Fruit fly (Drosophila melanogaster) whole organism, adult: ENCODE results near the gene Toll-4.

Experiments used
- CG12768 ChIP-seq: fragments of 200-800 bp; sonication (Bioruptor generic); optimal IDR thresholded peaks from 2 replicates; lab custom pipeline; 2017; ENCODE audit warnings: missing biosample characterization, missing genetic modification characterization, mild to moderate bottlenecking, moderate library complexity, missing genetic modification reagents
- CG33017 ChIP-seq: fragments of 200-800 bp; sonication (Bioruptor generic); optimal IDR thresholded peaks from 2 replicates; lab custom pipeline; 2018; ENCODE audit warnings: missing biosample characterization, mild to moderate bottlenecking, missing genetic modification characterization, moderate library complexity
- cnc ChIP-seq, 2 experiments: fragments of >200 bp; optimal IDR thresholded peaks; 2 replicates each; lab custom pipeline; 2017
- kay ChIP-seq: fragments of 200-800 bp; sonication (Bioruptor generic); peaks from one replicate; lab custom pipeline; 2016; ENCODE audit warnings: missing biosample characterization, missing genetic modification characterization, borderline replicate concordance
- ovo ChIP-seq: fragments of 200-800 bp; sonication (Bioruptor generic); optimal IDR thresholded peaks from 2 replicates; lab custom pipeline; 2016; ENCODE audit warnings: missing biosample characterization, missing genetic modification characterization
- tj ChIP-seq: fragments of 200-800 bp; sonication (Bioruptor generic); optimal IDR thresholded peaks from 3 replicates; lab custom pipeline; 2017; ENCODE audit warnings: missing biosample characterization, mild to moderate bottlenecking, missing genetic modification characterization, moderate library complexity
- toe ChIP-seq: fragments of 200-800 bp; sonication (Bioruptor generic); optimal IDR thresholded peaks from 2 replicates; lab custom pipeline; 2016; ENCODE audit warnings: missing biosample characterization, missing genetic modification characterization

DNA sequence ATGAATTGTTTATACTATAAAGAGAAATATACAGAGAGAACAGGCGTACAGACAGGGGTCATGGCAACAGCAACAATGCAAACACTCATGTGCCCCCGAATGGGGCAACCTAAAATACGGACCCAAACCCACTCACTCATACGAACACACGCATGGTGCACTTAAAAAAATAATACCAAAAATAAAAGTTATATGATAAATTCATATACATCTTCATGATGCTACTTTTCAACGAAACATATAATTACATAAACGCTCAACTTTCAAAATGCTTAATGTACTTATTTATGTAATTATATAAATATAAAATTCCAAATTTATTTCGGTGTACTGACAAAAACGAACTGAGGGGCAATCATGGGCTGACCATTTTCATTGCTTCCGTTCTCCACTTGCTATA, 49.3 kb downstream of the Toll-4 start:
- TF ChIP-seq kay (GFP tag; lab: Kevin White, UChicago) (no peak), tj (no peak), ovo (no peak), CG12768 (GFP tag; lab: Kevin White, UChicago) (no peak), CG33017 (tag; lab: Kevin White, UChicago) (no peak), cnc (optimal IDR thresholded peaks at IDR 0.05; lab: Kevin White, UChicago) (no peak), toe (GFP tag; lab: Kevin White, UChicago) (no peak)
